Worm (Caenorhabditis elegans): ENCODE measurements around the gene ZK666.4.

Gene ZK666.4

DNA sequence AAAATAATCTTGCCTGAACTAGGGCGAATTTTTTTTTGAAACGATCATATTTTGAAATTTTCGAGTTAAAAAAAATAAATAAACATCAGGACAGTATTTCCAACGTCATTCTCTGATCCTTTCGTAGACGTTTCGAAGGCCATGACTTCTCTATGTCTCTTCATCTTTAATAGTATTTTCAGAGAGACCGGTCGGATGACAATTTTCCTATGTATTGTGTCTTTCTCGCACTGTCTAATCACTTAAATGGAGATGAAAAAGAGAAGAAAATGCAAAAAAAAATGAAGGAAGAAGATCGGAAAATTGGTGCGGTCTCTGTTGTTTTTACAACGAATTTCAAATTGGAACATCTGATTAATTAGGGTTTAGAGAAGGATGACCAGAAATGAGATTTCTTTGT, 48.1 kb downstream of the ZK666.4 start:
- TF ChIP-seq nhr-11 (tag; optimal IDR thresholded peaks at IDR 0.05) (no peak), dmd-4 (tag; optimal IDR thresholded peaks at IDR 0.05; ENCODE audit: borderline replicate concordance) (no peak), odd-2 (tag; optimal IDR thresholded peaks at IDR 0.05) (no peak), fkh-10 (GFP tag; optimal IDR thresholded peaks at IDR 0.05) (no peak), hlh-13 (GFP tag; optimal IDR thresholded peaks at IDR 0.05) (no peak), K09A11.1 (tag; optimal IDR thresholded peaks at IDR 0.05; ENCODE audit: insufficient read depth) (no peak), ets-4 (tag; optimal IDR thresholded peaks at IDR 0.05) (no peak), ceh-14 (tag; optimal IDR thresholded peaks at IDR 0.05) (no peak), ceh-2 (tag; optimal IDR thresholded peaks at IDR 0.05) (no peak)
